Worm (Caenorhabditis elegans) whole organism, L1 larva: ENCODE data around the gene algn-8.
A peak's percentile ranks its signal among the peaks of the same experiment; 100 is the strongest.

Experiments
- ama-1 ChIP-seq: fragments of 150-350 bp; optimal IDR thresholded peaks from 2 replicates; lab custom pipeline; 2014
- blmp-1 ChIP-seq: fragments of 150-350 bp; optimal IDR thresholded peaks from 2 replicates; lab custom pipeline; 2014; ENCODE audit warnings: missing biosample characterization, missing genetic modification characterization
- lin-15B ChIP-seq: fragments of 150-350 bp; sonication (generic microtip); optimal IDR thresholded peaks from 3 replicates; lab custom pipeline; 2014; ENCODE audit warnings: missing biosample characterization, missing genetic modification characterization
- ztf-11 ChIP-seq, 2 experiments: sonication (generic microtip); optimal IDR thresholded peaks; 2 replicates each; lab custom pipeline; 2016 to 2017; ENCODE audit warnings: missing genetic modification characterization in 2 of 2, missing biosample characterization in 1 of 2, missing compliant biosample characterization in 1 of 2

DNA sequence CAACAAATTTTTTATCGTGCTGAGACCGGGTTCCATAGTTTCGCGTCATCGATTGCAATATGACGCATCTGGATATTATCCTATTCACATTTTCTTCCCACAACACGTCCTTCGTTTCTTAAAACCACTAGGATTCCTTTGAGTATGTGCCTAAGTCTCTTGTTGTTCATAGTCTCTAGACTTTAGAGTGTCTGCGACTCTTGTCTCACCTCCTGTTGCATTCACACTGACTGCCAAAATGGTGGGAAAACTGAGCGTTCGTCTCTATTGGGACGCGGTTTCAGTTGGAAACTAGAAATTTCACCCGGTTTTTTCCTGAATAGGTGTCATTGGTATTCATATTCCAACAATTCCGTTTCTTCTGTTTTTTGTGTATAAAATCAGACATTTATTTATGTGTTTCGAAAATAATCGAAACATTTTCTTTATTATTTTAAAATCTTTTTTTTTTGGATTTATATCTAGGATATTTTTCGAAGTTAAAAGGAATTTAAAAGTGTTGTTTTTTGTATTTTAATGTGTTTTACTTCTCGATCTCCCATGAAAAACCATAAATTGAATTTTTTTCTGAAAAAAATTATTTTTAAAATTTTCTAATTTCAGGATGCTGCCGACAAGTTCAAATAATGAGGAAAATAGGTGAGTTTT, 35.5 kb upstream of the algn-8 start, which contains the start of gene C05C10.2:
- TF ChIP-seq blmp-1 (peak; percentile 28), ztf-11 (tag; optimal IDR thresholded peaks at IDR 0.05; lab: Kevin White, UChicago) (no peak), ama-1 (no peak), lin-15B (tag; lab: Kevin White, UChicago) (no peak)
